Worm (Caenorhabditis elegans): Measurements from ENCODE around the gene tftc-5.

tftc-5 gene

ce11 chrIII:4018095-4018498 lies 3.9 kb upstream of the tftc-5 start (continued):
- TF ChIP-seq unc-62 (GFP tag; optimal IDR thresholded peaks at IDR 0.05) (peak; percentile 76), B0019.2 (GFP tag; conservative IDR thresholded peaks at IDR 0.05) (no peak), ccch-3 (GFP tag; optimal IDR thresholded peaks at IDR 0.05) (no peak), cebp-1 (GFP tag; IDR thresholded peaks at IDR 0.05) (peak; percentile 99), cebp-1 (tag; optimal IDR thresholded peaks at IDR 0.05) (peak; percentile 100), fkh-3 (tag; optimal IDR thresholded peaks at IDR 0.05) (no peak), ceh-40 (GFP tag; IDR thresholded peaks at IDR 0.05) (no peak), B0336.3 (GFP tag; IDR thresholded peaks at IDR 0.05) (no peak), K11D2.4 (GFP tag; IDR thresholded peaks at IDR 0.05) (0 out of 2 replicates have a peak, but pooled peaks have one; percentile 42), F57C9.4 (tag; optimal IDR thresholded peaks at IDR 0.05) (no peak), egl-18 (GFP tag; IDR thresholded peaks at IDR 0.05) (no peak), hlh-26 (GFP tag; conservative IDR thresholded peaks at IDR 0.05) (no peak), lin-35 (GFP tag; optimal IDR thresholded peaks at IDR 0.05) (peak in 1 of 3 experiments; percentile 55), ceh-27 (GFP tag; optimal IDR thresholded peaks at IDR 0.05) (peak; percentile 64), let-607 (tag; optimal IDR thresholded peaks at IDR 0.05) (peak; percentile 13 to 21), egrh-3 (GFP tag; IDR thresholded peaks at IDR 0.05) (no peak), snpc-4 (GFP tag; optimal IDR thresholded peaks at IDR 0.05) (peak; percentile 17), snpc-4 (tag; optimal IDR thresholded peaks at IDR 0.05) (peak in 3 of 4 experiments; percentile 27 to 61 (median 41)), Y95B8A.8 (GFP tag; IDR thresholded peaks at IDR 0.05) (peak; percentile 48; the same call in 1 of the 2 replicates), mel-28 (tag; optimal IDR thresholded peaks at IDR 0.05; ENCODE audit: borderline replicate concordance) (no peak), sptf-2 (GFP tag; optimal IDR thresholded peaks at IDR 0.05) (no peak), madf-10 (tag; optimal IDR thresholded peaks at IDR 0.05) (peak; percentile 78), nhr-179 (tag; optimal IDR thresholded peaks at IDR 0.05) (no peak), lin-54 (GFP tag; optimal IDR thresholded peaks at IDR 0.05) (no peak), zfh-2 (GFP tag; conservative IDR thresholded peaks at IDR 0.05) (peak; percentile 97), ztf-25 (GFP tag; IDR thresholded peaks at IDR 0.05) (no peak), nhr-27 (tag; optimal IDR thresholded peaks at IDR 0.05) (peak; percentile 67)

DNA sequence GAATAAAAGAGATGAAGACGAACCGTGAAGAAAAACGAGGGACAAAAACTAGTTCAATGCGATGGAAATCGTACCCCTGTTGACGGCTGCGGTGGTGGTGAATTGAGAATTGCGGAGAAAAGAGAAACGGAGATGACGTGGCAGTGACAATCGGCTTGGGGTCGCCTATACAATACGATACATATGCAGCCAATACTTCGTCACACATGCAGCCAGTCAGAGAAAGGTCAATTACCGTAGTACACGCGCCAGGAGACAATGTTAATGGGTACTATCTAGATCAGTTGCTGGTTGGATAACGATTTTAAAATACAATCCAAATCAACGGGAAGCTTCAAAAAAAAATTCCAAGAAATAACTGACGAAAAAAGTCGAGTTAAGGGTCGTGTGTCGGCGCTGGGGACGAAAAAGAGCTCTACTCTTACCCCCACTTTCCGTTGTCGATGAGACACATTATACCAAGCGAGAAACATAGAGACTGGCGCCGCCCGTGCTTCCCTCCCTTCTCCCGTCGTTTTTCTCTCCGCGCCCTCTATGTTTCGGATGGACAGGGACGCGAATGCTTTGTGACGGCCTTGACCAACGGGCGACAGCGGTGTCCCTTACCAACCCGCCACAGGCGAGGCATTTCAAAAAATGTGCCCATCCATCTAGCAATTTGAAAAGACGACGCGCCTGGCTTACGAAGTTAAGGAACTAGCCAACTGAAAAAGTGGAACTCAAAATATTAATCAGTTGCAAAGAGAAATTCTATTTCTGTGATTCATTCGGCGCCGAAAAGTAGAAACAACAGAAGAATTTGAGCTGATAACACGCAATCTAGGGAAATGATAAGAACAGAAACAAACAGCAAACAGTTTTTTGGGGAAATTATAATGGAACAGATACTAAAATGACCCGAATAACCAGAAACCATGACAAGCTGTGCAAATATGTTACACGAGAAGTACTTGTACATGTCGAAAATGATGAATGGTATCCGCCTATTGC lies 3.1 kb upstream of the tftc-5 start:
- peak; percentile 29; the same call in 1 of the 2 replicates for TF ChIP-seq cebp-1 (GFP tag; IDR thresholded peaks at IDR 0.05)
- peak; percentile 60 for TF ChIP-seq cebp-1 (tag; optimal IDR thresholded peaks at IDR 0.05)
- no peak for TF ChIP-seq C06A6.2 (GFP tag; conservative IDR thresholded peaks at IDR 0.05)
- TF ChIP-seq F57C9.4 (tag; optimal IDR thresholded peaks at IDR 0.05), result no peak
- no peak for TF ChIP-seq mel-28 (tag; optimal IDR thresholded peaks at IDR 0.05; ENCODE audit: borderline replicate concordance)
- no peak for TF ChIP-seq dpl-1 (GFP tag; optimal IDR thresholded peaks at IDR 0.05)
- TF ChIP-seq mcd-1 (GFP tag; IDR thresholded peaks at IDR 0.05), result no peak
- peak; percentile 11; the same call in 1 of the 2 replicates for TF ChIP-seq hsf-1 (GFP tag; IDR thresholded peaks at IDR 0.05)
- TF ChIP-seq ceh-91 (GFP tag; IDR thresholded peaks at IDR 0.05), result no peak
- TF ChIP-seq lin-40 (tag; optimal IDR thresholded peaks at IDR 0.05), result no peak
- no peak for TF ChIP-seq Y53F4B.3 (GFP tag; IDR thresholded peaks at IDR 0.05)
- 0 out of 2 replicates have a peak, but pooled peaks have one; percentile 13 for TF ChIP-seq madf-8 (GFP tag; conservative IDR thresholded peaks at IDR 0.05)
- no peak for TF ChIP-seq nhr-179 (tag; optimal IDR thresholded peaks at IDR 0.05)
- TF ChIP-seq egl-44 (GFP tag; IDR thresholded peaks at IDR 0.05), result no peak
- no peak; the same call in 1 of the 2 replicates for TF ChIP-seq zfh-2 (GFP tag; conservative IDR thresholded peaks at IDR 0.05)
- TF ChIP-seq F10E7.11 (tag; optimal IDR thresholded peaks at IDR 0.05), result no peak
- peak; percentile 70 for TF ChIP-seq egrh-3 (GFP tag; IDR thresholded peaks at IDR 0.05)
- TF ChIP-seq F57A8.1 (GFP tag; optimal IDR thresholded peaks at IDR 0.05), result no peak
- no peak for TF ChIP-seq repo-1 (tag; optimal IDR thresholded peaks at IDR 0.05)
- TF ChIP-seq xnd-1 (tag; optimal IDR thresholded peaks at IDR 0.05), result no peak
- TF ChIP-seq ztf-3 (GFP tag; optimal IDR thresholded peaks at IDR 0.05), result no peak
- peak; percentile 28 for TF ChIP-seq nhr-27 (tag; optimal IDR thresholded peaks at IDR 0.05)
- TF ChIP-seq ztf-18 (tag; optimal IDR thresholded peaks at IDR 0.05), result peak; percentile 25
- no peak for TF ChIP-seq nfya-1 (tag; optimal IDR thresholded peaks at IDR 0.05; ENCODE audit: borderline replicate concordance, insufficient read depth)
- TF ChIP-seq rcor-1 (GFP tag; IDR thresholded peaks at IDR 0.05), result no peak
- TF ChIP-seq dox-1 (GFP tag; IDR thresholded peaks at IDR 0.05), result peak; percentile 51

Measured in whole organism, young adult.